Worm (Caenorhabditis elegans): ENCODE results near the gene mat-3.
A peak's percentile ranks its signal among the peaks of the same experiment; 100 is the strongest.

mat-3 gene

ce11 chrIII:434361-434941 is 40.8 kb upstream of the mat-3 start, which contains the start of gene affl-2:
affl-2 (plus strand) TSS chrIII:434891.
- TF ChIP-seq mdl-1 (tag; optimal IDR thresholded peaks at IDR 0.05) (peak in 1 of 2 experiments; percentile 6), dmd-8 (GFP tag; IDR thresholded peaks at IDR 0.05) (no peak), D1046.2 (GFP tag; IDR thresholded peaks at IDR 0.05) (no peak), mes-2 (tag; optimal IDR thresholded peaks at IDR 0.05; ENCODE audit: poor library complexity, severe bottlenecking) (peak; percentile 57), attf-4 (tag; optimal IDR thresholded peaks at IDR 0.05) (no peak), nhr-25 (tag; optimal IDR thresholded peaks at IDR 0.05; ENCODE audit: borderline replicate concordance, insufficient read depth) (no peak), unc-39 (tag; optimal IDR thresholded peaks at IDR 0.05) (no peak), T26A8.4 (GFP tag; IDR thresholded peaks at IDR 0.05) (0 out of 2 replicates have a peak, but pooled peaks have one; percentile 41), dve-1 (tag; optimal IDR thresholded peaks at IDR 0.05; ENCODE audit: insufficient read depth) (peak; percentile 36), Y105C5A.15 (GFP tag; IDR thresholded peaks at IDR 0.05) (no peak), daf-16 (GFP tag; optimal IDR thresholded peaks at IDR 0.05) (no peak), daf-16 (tag; optimal IDR thresholded peaks at IDR 0.05) (peak; percentile 11), nhr-28 (tag; optimal IDR thresholded peaks at IDR 0.05) (peak; percentile 31), spr-3 (GFP tag; optimal IDR thresholded peaks at IDR 0.05) (no peak), mxl-3 (GFP tag; optimal IDR thresholded peaks at IDR 0.05) (peak; percentile 42), Y48G9A.11 (GFP tag; IDR thresholded peaks at IDR 0.05) (no peak), aha-1 (tag) (peak; percentile 15)

ce11 chrIII:437033-437432 is 38.2 kb upstream of the mat-3 start:
- TF ChIP-seq ctbp-1 (GFP tag; IDR thresholded peaks at IDR 0.05) (no peak), set-16 (GFP tag; IDR thresholded peaks at IDR 0.05) (peak; percentile 71)

ce11 chrIII:439926-440325 is 35.3 kb upstream of the mat-3 start, which contains the start of gene affl-1:
affl-1 (plus strand) TSS chrIII:440226.
- TF ChIP-seq dve-1 (tag; optimal IDR thresholded peaks at IDR 0.05; ENCODE audit: insufficient read depth) = no peak
- TF ChIP-seq daf-8 (GFP tag; IDR thresholded peaks at IDR 0.05) = no peak
- TF ChIP-seq Y75B8A.6 (GFP tag; IDR thresholded peaks at IDR 0.05) = no peak
- no peak for TF ChIP-seq attf-4 (tag; optimal IDR thresholded peaks at IDR 0.05)
- no peak for TF ChIP-seq snpc-1.2 (GFP tag; IDR thresholded peaks at IDR 0.05)
- TF ChIP-seq spr-1 (tag; optimal IDR thresholded peaks at IDR 0.05) = no peak

- TF ChIP-seq sdz-12 (GFP tag; optimal IDR thresholded peaks at IDR 0.05) (no peak), nhr-11 (tag; optimal IDR thresholded peaks at IDR 0.05) (no peak), F26F4.8 (GFP tag; conservative IDR thresholded peaks at IDR 0.05) (no peak), zag-1 (tag; optimal IDR thresholded peaks at IDR 0.05) (no peak), lin-29 (GFP tag; IDR thresholded peaks at IDR 0.05) (no peak), dmd-6 (GFP tag; IDR thresholded peaks at IDR 0.05) (no peak), lin-38 (GFP tag; IDR thresholded peaks at IDR 0.05) (no peak), lin-39 (tag; optimal IDR thresholded peaks at IDR 0.05) (no peak), ceh-28 (tag; optimal IDR thresholded peaks at IDR 0.05) (no peak), nhr-48 (tag; optimal IDR thresholded peaks at IDR 0.05) (no peak)
Observed at ce11 chrIII:444101-444500, 31.2 kb upstream of the mat-3 start, which contains the start of gene Y55B1BR.8. Y55B1BR.8 (plus strand) TSS chrIII:444401.

- TF ChIP-seq hmg-1.1 (GFP tag; IDR thresholded peaks at IDR 0.05) = 0 out of 2 replicates have a peak, but pooled peaks have one; percentile 12
- peak; percentile 4 for TF ChIP-seq mxl-3 (GFP tag; optimal IDR thresholded peaks at IDR 0.05)
Observed at ce11 chrIII:445515-445914, 29.7 kb upstream of the mat-3 start.
